Fruit fly (Drosophila melanogaster): ENCODE data around the gene CG14810.

CG14810 gene

dm6 chrX:1854070-1854469, 33.9 kb upstream of the CG14810 start (continued):
- TF ChIP-seq CG43689 (GFP tag; IDR thresholded peaks at IDR 0.05): peak; percentile 60; the same call in 1 of the 2 replicates
- TF ChIP-seq CG10654 (GFP tag; optimal IDR thresholded peaks at IDR 0.05): peak; percentile 45
- peak; percentile 26 for TF ChIP-seq dmrt99B (tag; optimal IDR thresholded peaks at IDR 0.05)
- peak; percentile 10 for TF ChIP-seq ind (GFP tag; optimal IDR thresholded peaks at IDR 0.05)
- TF ChIP-seq slbo (GFP tag; IDR thresholded peaks at IDR 0.05): peak; percentile 40
- peak; percentile 32 for TF ChIP-seq tx (GFP tag; optimal IDR thresholded peaks at IDR 0.05)
- peak; percentile 46 for TF ChIP-seq CG3163 (GFP tag; optimal IDR thresholded peaks at IDR 0.05)
- TF ChIP-seq CG8388 (GFP tag; optimal IDR thresholded peaks at IDR 0.05): no peak
- TF ChIP-seq CkIIα-i1 (GFP tag; IDR thresholded peaks at IDR 0.05): peak; percentile 32; the same call in 1 of the 2 replicates
- peak; percentile 72; the same call in 1 of the 2 replicates for TF ChIP-seq Adf1 (GFP tag; IDR thresholded peaks at IDR 0.05)
- peak; percentile 57 for TF ChIP-seq CG9727 (GFP tag; optimal IDR thresholded peaks at IDR 0.05)
- peak; percentile 40 for TF ChIP-seq CG13123 (GFP tag; optimal IDR thresholded peaks at IDR 0.05)
- peak; percentile 93 for TF ChIP-seq CG6765 (GFP tag; optimal IDR thresholded peaks at IDR 0.05)
- TF ChIP-seq org-1 (GFP tag; optimal IDR thresholded peaks at IDR 0.05): peak; percentile 76
- TF ChIP-seq tll (GFP tag; optimal IDR thresholded peaks at IDR 0.05): no peak
- TF ChIP-seq zfh1 (GFP tag; IDR thresholded peaks at IDR 0.05): peak; percentile 17; the same call in 1 of the 3 replicates
- TF ChIP-seq tup (GFP tag; optimal IDR thresholded peaks at IDR 0.05): peak; percentile 85
- peak; percentile 15 for TF ChIP-seq CG7839 (tag; optimal IDR thresholded peaks at IDR 0.05)
- TF ChIP-seq CG34376 (GFP tag; optimal IDR thresholded peaks at IDR 0.05): peak; percentile 92
- peak; percentile 38; the same call in 1 of the 3 replicates for TF ChIP-seq B-H1 (GFP tag; IDR thresholded peaks at IDR 0.05)
- no peak for TF ChIP-seq pros (GFP tag; optimal IDR thresholded peaks at IDR 0.05)
- TF ChIP-seq H2.0 (GFP tag; IDR thresholded peaks at IDR 0.05): peak; percentile 27; the same call in 1 of the 2 replicates
- TF ChIP-seq gsb-n (tag; optimal IDR thresholded peaks at IDR 0.05): no peak
- peak; percentile 21; the same call in 1 of the 3 replicates for TF ChIP-seq CG7357 (GFP tag; IDR thresholded peaks at IDR 0.05)
- TF ChIP-seq Dfd (GFP tag; optimal IDR thresholded peaks at IDR 0.05): no peak
- no peak; the same call in 1 of the 2 replicates for TF ChIP-seq Ravus (GFP tag; IDR thresholded peaks at IDR 0.05)
- TF ChIP-seq Hmr (GFP tag; optimal IDR thresholded peaks at IDR 0.05): peak; percentile 95
- TF ChIP-seq Side (GFP tag; optimal IDR thresholded peaks at IDR 0.05): peak; percentile 60
- TF ChIP-seq CG7372 (GFP tag; IDR thresholded peaks at IDR 0.05): 0 out of 2 replicates have a peak, but pooled peaks have one; percentile 14
- peak; percentile 56; the same call in 1 of the 3 replicates for TF ChIP-seq CG6175 (GFP tag; IDR thresholded peaks at IDR 0.05)
- peak in 1 of 2 experiments; percentile 59 for TF ChIP-seq Eip74EF (GFP tag; optimal IDR thresholded peaks at IDR 0.05)
- peak; percentile 87; the same call in 2 of the 3 replicates for TF ChIP-seq so (GFP tag; IDR thresholded peaks at IDR 0.05)
- TF ChIP-seq knrl (GFP tag; IDR thresholded peaks at IDR 0.05; ENCODE audit: partially characterized antibody): no peak
- TF ChIP-seq pan (optimal IDR thresholded peaks at IDR 0.05): no peak
- TF ChIP-seq pan (GFP tag; optimal IDR thresholded peaks at IDR 0.05 in 1 of 2, IDR thresholded peaks at IDR 0.05 in 1 of 2): peak in 1 of 2 experiments; percentile 46
- TF ChIP-seq D19B (GFP tag; optimal IDR thresholded peaks at IDR 0.05): peak; percentile 56
- no peak for TF ChIP-seq CG10959 (GFP tag; IDR thresholded peaks at IDR 0.05)
- peak; percentile 56 for TF ChIP-seq sd (tag; optimal IDR thresholded peaks at IDR 0.05)
- TF ChIP-seq CG17568 (GFP tag; optimal IDR thresholded peaks at IDR 0.05): peak; percentile 66
- TF ChIP-seq slou (GFP tag; optimal IDR thresholded peaks at IDR 0.05): peak; percentile 56
- TF ChIP-seq CG2875 (GFP tag; optimal IDR thresholded peaks at IDR 0.05): peak; percentile 52
- peak; percentile 30 for TF ChIP-seq grau (tag; optimal IDR thresholded peaks at IDR 0.05)
- TF ChIP-seq CG2116 (GFP tag; optimal IDR thresholded peaks at IDR 0.05): peak; percentile 45
- TF ChIP-seq lbe (GFP tag; optimal IDR thresholded peaks at IDR 0.05): peak; percentile 36
- TF ChIP-seq CG15479 (GFP tag; optimal IDR thresholded peaks at IDR 0.05): no peak
- peak in 1 of 2 experiments; percentile 51 for TF ChIP-seq insv (GFP tag; optimal IDR thresholded peaks at IDR 0.05)
- TF ChIP-seq CG13424 (tag; optimal IDR thresholded peaks at IDR 0.05): peak; percentile 24
- no peak for TF ChIP-seq jigr1 (GFP tag; IDR thresholded peaks at IDR 0.05)
- TF ChIP-seq CG12744 (GFP tag; optimal IDR thresholded peaks at IDR 0.05): peak; percentile 49
- TF ChIP-seq CG14965 (GFP tag; optimal IDR thresholded peaks at IDR 0.05; ENCODE audit: borderline replicate concordance): peak; percentile 50

Data from whole organism, embryonic.